Worm (Caenorhabditis elegans) whole organism, L1 larva: ENCODE data around the gene nra-1.
A peak's percentile ranks its signal among the peaks of the same experiment; 100 is the strongest.

Source experiments
- ceh-82 ChIP-seq, 3 experiments: fragments of 150-350 bp in 1 of 3; sonication (generic microtip) in 2 of 3; optimal IDR thresholded peaks; 2 replicates each; lab custom pipeline; 2014 to 2017; ENCODE audit warnings: missing biosample characterization in 3 of 3, missing genetic modification characterization in 3 of 3
- ceh-90 ChIP-seq: sonication (generic microtip); optimal IDR thresholded peaks from 2 replicates; lab custom pipeline; 2016; ENCODE audit warnings: missing genetic modification characterization, missing compliant biosample characterization
- dpl-1 ChIP-seq, 3 experiments: fragments of 150-350 bp in 2 of 3; sonication (generic microtip) in 1 of 3; optimal IDR thresholded peaks; 2 replicates each; lab custom pipeline; 2014 to 2017; ENCODE audit warnings: missing biosample characterization in 3 of 3, missing genetic modification characterization in 3 of 3, missing genetic modification reagents in 3 of 3
- efl-1 ChIP-seq, 4 experiments: fragments of 150-350 bp; optimal IDR thresholded peaks in 3 of 4; peaks in 1 of 4; 1 replicate in 1 of 4; 2 replicates in 3 of 4; lab custom pipeline; 2014; ENCODE audit warnings: missing biosample characterization in 2 of 4, missing genetic modification characterization in 2 of 4, missing genetic modification reagents in 2 of 4
- fkh-8 ChIP-seq: sonication (generic microtip); optimal IDR thresholded peaks from 2 replicates; lab custom pipeline; 2016; ENCODE audit warnings: mild to moderate bottlenecking, missing genetic modification characterization, missing compliant biosample characterization
- irx-1 ChIP-seq: sonication (generic microtip); optimal IDR thresholded peaks from 2 replicates; lab custom pipeline; 2016; ENCODE audit warnings: missing genetic modification characterization, missing compliant biosample characterization
- lin-35 ChIP-seq, 2 experiments: fragments of 150-350 bp; optimal IDR thresholded peaks; 2 replicates each; lab custom pipeline; 2014; ENCODE audit warnings: missing biosample characterization in 2 of 2, missing genetic modification characterization in 2 of 2, missing genetic modification reagents in 2 of 2
- mab-9 ChIP-seq: fragments of 200-800 bp; sonication (Bioruptor generic); IDR thresholded peaks from 2 replicates; pipeline ENCODE4 v1.3.6; 2022; ENCODE audit warnings: missing genetic modification reagents, missing genetic modification characterization, missing compliant biosample characterization
- mdl-1 ChIP-seq, 2 experiments: fragments of 150-350 bp; optimal IDR thresholded peaks; 2 replicates each; lab custom pipeline; 2014 to 2017; ENCODE audit warnings: missing biosample characterization in 2 of 2, missing genetic modification characterization in 2 of 2, inconsistent platforms in 1 of 2
- nhr-84 ChIP-seq: sonication (generic microtip); optimal IDR thresholded peaks from 2 replicates; lab custom pipeline; 2017; ENCODE audit warnings: missing biosample characterization, missing genetic modification characterization
- unc-62 ChIP-seq: fragments of 150-350 bp; optimal IDR thresholded peaks from 2 replicates; lab custom pipeline; 2014; ENCODE audit warnings: missing biosample characterization, missing genetic modification reagents, missing genetic modification characterization
- unc-98 ChIP-seq: fragments of 200-800 bp; sonication (Bioruptor generic); IDR thresholded peaks from 2 replicates; pipeline ENCODE4 v1.3.6; 2022; ENCODE audit warnings: missing genetic modification characterization, missing compliant biosample characterization
- ztf-11 ChIP-seq, 2 experiments: sonication (generic microtip); optimal IDR thresholded peaks; 2 replicates each; lab custom pipeline; 2016 to 2017; ENCODE audit warnings: missing genetic modification characterization in 2 of 2, missing biosample characterization in 1 of 2, missing compliant biosample characterization in 1 of 2

ce11 chrIV:17320445-17320844 is 36.4 kb upstream of the nra-1 start, which contains the start of gene C49C3.4:
- no peak for TF ChIP-seq efl-1 (optimal IDR thresholded peaks at IDR 0.05; lab: Kevin White, UChicago)
- TF ChIP-seq efl-1 (GFP tag; optimal IDR thresholded peaks at IDR 0.05 in 1 of 2; lab: Kevin White, UChicago): no peak
- TF ChIP-seq fkh-8 (tag; lab: Kevin White, UChicago): no peak
- no peak for TF ChIP-seq unc-98 (GFP tag; lab: Robert Waterston, UW)
- TF ChIP-seq ceh-90 (tag; lab: Kevin White, UChicago): no peak
- no peak for TF ChIP-seq ztf-11 (tag; optimal IDR thresholded peaks at IDR 0.05; lab: Kevin White, UChicago)
- TF ChIP-seq mab-9: no peak
- no peak for TF ChIP-seq dpl-1 (GFP tag; optimal IDR thresholded peaks at IDR 0.05; lab: Kevin White, UChicago)
- no peak for TF ChIP-seq mdl-1 (tag; optimal IDR thresholded peaks at IDR 0.05; lab: Kevin White, UChicago)
- no peak for TF ChIP-seq irx-1
- no peak for TF ChIP-seq ceh-82 (tag; optimal IDR thresholded peaks at IDR 0.05; lab: Kevin White, UChicago)
- no peak for TF ChIP-seq unc-62 (GFP tag; lab: Kevin White, UChicago)
- TF ChIP-seq lin-35 (GFP tag; optimal IDR thresholded peaks at IDR 0.05; lab: Kevin White, UChicago): peak in 1 of 2 experiments; percentile 4
- no peak for TF ChIP-seq nhr-84 (tag; lab: Kevin White, UChicago)
